Fruit fly (Drosophila melanogaster) whole organism, embryonic: ENCODE data around the gene CG4658.

Experiments used
- CG10267 ChIP-seq: fragments of 200-800 bp; sonication (Bioruptor generic); optimal IDR thresholded peaks from 2 replicates; lab custom pipeline; 2018; ENCODE audit warnings: missing biosample characterization, mild to moderate bottlenecking, missing genetic modification characterization, moderate library complexity
- CG11723 ChIP-seq: fragments of 200-800 bp; sonication (Bioruptor generic); optimal IDR thresholded peaks from 2 replicates; lab custom pipeline; 2017; ENCODE audit warnings: missing biosample characterization, mild to moderate bottlenecking, missing genetic modification characterization
- CG12104 ChIP-seq: fragments of 200-800 bp; sonication (Bioruptor generic); optimal IDR thresholded peaks from 3 replicates; lab custom pipeline; 2016; ENCODE audit warnings: missing biosample characterization, missing genetic modification characterization
- CG12155 ChIP-seq: fragments of 200-800 bp; sonication (Bioruptor generic); optimal IDR thresholded peaks from 3 replicates; lab custom pipeline; 2016; ENCODE audit warnings: missing biosample characterization, missing genetic modification characterization
- CG14441 ChIP-seq: fragments of 200-800 bp; sonication (Bioruptor generic); IDR thresholded peaks from 2 replicates; pipeline ENCODE4 v1.3.6; 2022; ENCODE audit warnings: missing biosample characterization, missing genetic modification characterization
- CG1529 ChIP-seq: fragments of 200-800 bp; sonication (Bioruptor generic); optimal IDR thresholded peaks from 3 replicates; lab custom pipeline; 2018; ENCODE audit warnings: missing biosample characterization, missing genetic modification characterization
- CG1603 ChIP-seq: fragments of 200-800 bp; sonication (Bioruptor generic); optimal IDR thresholded peaks from 2 replicates; lab custom pipeline; 2019; ENCODE audit warnings: missing biosample characterization, mild to moderate bottlenecking, missing genetic modification characterization, moderate library complexity
- CG17385 ChIP-seq: fragments of 200-800 bp; sonication (Bioruptor generic); optimal IDR thresholded peaks from 3 replicates; lab custom pipeline; 2018; ENCODE audit warnings: missing biosample characterization, mild to moderate bottlenecking, missing genetic modification characterization
- CG17802 ChIP-seq: fragments of 200-800 bp; sonication (Bioruptor generic); optimal IDR thresholded peaks from 2 replicates; lab custom pipeline; 2018; ENCODE audit warnings: missing biosample characterization, mild to moderate bottlenecking, missing genetic modification characterization, moderate library complexity
- CG1792 ChIP-seq: fragments of 200-800 bp; sonication (Bioruptor generic); optimal IDR thresholded peaks from 2 replicates; lab custom pipeline; 2016; ENCODE audit warnings: missing biosample characterization, missing genetic modification characterization
- CG18619 ChIP-seq: fragments of 200-800 bp; sonication (Bioruptor generic); optimal IDR thresholded peaks from 3 replicates; lab custom pipeline; 2017; ENCODE audit warnings: missing biosample characterization, mild to moderate bottlenecking, missing genetic modification characterization
- CG33557 ChIP-seq: fragments of 200-800 bp; sonication (Bioruptor generic); optimal IDR thresholded peaks from 2 replicates; lab custom pipeline; 2019; ENCODE audit warnings: missing biosample characterization, mild to moderate bottlenecking, missing genetic modification characterization, moderate library complexity
- CG4424 ChIP-seq: fragments of 200-800 bp; sonication (Bioruptor generic); optimal IDR thresholded peaks from 3 replicates; lab custom pipeline; 2016; ENCODE audit warnings: missing biosample characterization, missing genetic modification characterization
- CG4707 ChIP-seq: fragments of 200-800 bp; sonication (Bioruptor generic); optimal IDR thresholded peaks from 2 replicates; lab custom pipeline; 2018; ENCODE audit warnings: missing biosample characterization, mild to moderate bottlenecking, missing genetic modification characterization, moderate library complexity
- CG6254 ChIP-seq: fragments of 200-800 bp; sonication (Bioruptor generic); optimal IDR thresholded peaks from 3 replicates; lab custom pipeline; 2017; ENCODE audit warnings: mild to moderate bottlenecking, missing biosample characterization, missing genetic modification reagents, missing genetic modification characterization
- CG7372 ChIP-seq: fragments of 200-800 bp; sonication (Bioruptor generic); IDR thresholded peaks from 2 replicates; pipeline ENCODE4 v1.3.6; 2022; ENCODE audit warnings: missing biosample characterization, missing genetic modification characterization
- CG8765 ChIP-seq: fragments of 200-800 bp; sonication (Bioruptor generic); IDR thresholded peaks from 2 replicates; pipeline ENCODE4 v1.3.6; 2022; ENCODE audit warnings: missing biosample characterization, missing genetic modification characterization
- CG9437 ChIP-seq: fragments of 200-800 bp; sonication (Bioruptor generic); optimal IDR thresholded peaks from 2 replicates; lab custom pipeline; 2018; ENCODE audit warnings: missing biosample characterization, mild to moderate bottlenecking, missing genetic modification characterization
- CG9727 ChIP-seq: fragments of 200-800 bp; sonication (Bioruptor generic); optimal IDR thresholded peaks from 3 replicates; lab custom pipeline; 2017; ENCODE audit warnings: missing biosample characterization, mild to moderate bottlenecking, missing genetic modification characterization
- Chrac-16 ChIP-seq: fragments of 200-800 bp; sonication (Bioruptor generic); optimal IDR thresholded peaks from 3 replicates; lab custom pipeline; 2016; ENCODE audit warnings: missing biosample characterization, missing genetic modification characterization
- Dip3 ChIP-seq: fragments of 200-800 bp; sonication (Bioruptor generic); optimal IDR thresholded peaks from 3 replicates; lab custom pipeline; 2016; ENCODE audit warnings: missing biosample characterization, missing genetic modification characterization
- Drgx ChIP-seq: fragments of 200-800 bp; sonication (Bioruptor generic); IDR thresholded peaks from 2 replicates; pipeline ENCODE4 v1.3.6; 2022; ENCODE audit warnings: missing biosample characterization, missing genetic modification characterization
- Fer2 ChIP-seq: fragments of 200-800 bp; sonication (Bioruptor generic); optimal IDR thresholded peaks from 2 replicates; lab custom pipeline; 2018; ENCODE audit warnings: missing biosample characterization, mild to moderate bottlenecking, missing genetic modification characterization, moderate library complexity
- Hmx ChIP-seq: fragments of 200-800 bp; sonication (Bioruptor generic); optimal IDR thresholded peaks from 2 replicates; lab custom pipeline; 2016; ENCODE audit warnings: missing biosample characterization, missing genetic modification characterization
- MBD-R2 ChIP-seq: fragments of 200-800 bp; sonication (Bioruptor generic); IDR thresholded peaks from 2 replicates; pipeline ENCODE4 v1.3.6; 2022; ENCODE audit warnings: missing biosample characterization, missing genetic modification characterization
- MTF-1 ChIP-seq: fragments of 200-800 bp; sonication (Bioruptor generic); optimal IDR thresholded peaks from 2 replicates; lab custom pipeline; 2018; ENCODE audit warnings: missing biosample characterization, mild to moderate bottlenecking, missing genetic modification characterization, borderline replicate concordance
- Myb ChIP-seq: fragments of 200-800 bp; sonication (Bioruptor generic); optimal IDR thresholded peaks from 2 replicates; lab custom pipeline; 2016; ENCODE audit warnings: missing biosample characterization, missing genetic modification characterization
- NfI ChIP-seq: fragments of 200-800 bp; sonication (Bioruptor generic); optimal IDR thresholded peaks from 3 replicates; lab custom pipeline; 2018; ENCODE audit warnings: missing biosample characterization, mild to moderate bottlenecking, missing genetic modification characterization, moderate library complexity
- PHDP ChIP-seq: fragments of 200-800 bp; sonication (Bioruptor generic); optimal IDR thresholded peaks from 3 replicates; lab custom pipeline; 2018; ENCODE audit warnings: missing biosample characterization, mild to moderate bottlenecking, missing genetic modification characterization, moderate library complexity
- Sry-β ChIP-seq: fragments of 200-800 bp; sonication (Bioruptor generic); optimal IDR thresholded peaks from 2 replicates; lab custom pipeline; 2018; ENCODE audit warnings: missing biosample characterization, mild to moderate bottlenecking, missing genetic modification characterization, moderate library complexity
- Taf1 ChIP-seq: fragments of 200-800 bp; sonication (Bioruptor generic); IDR thresholded peaks from 2 replicates; pipeline ENCODE4 v1.3.6; 2022; ENCODE audit warnings: missing biosample characterization, missing genetic modification characterization
- Tbp ChIP-seq: fragments of >200 bp; optimal IDR thresholded peaks from 2 replicates; lab custom pipeline; 2018; ENCODE audit warnings: missing biosample characterization, missing genetic modification characterization
- ash1 ChIP-seq: fragments of 200-800 bp; sonication (Bioruptor generic); optimal IDR thresholded peaks from 2 replicates; lab custom pipeline; 2018; ENCODE audit warnings: missing biosample characterization, mild to moderate bottlenecking, missing genetic modification characterization
- crc ChIP-seq: fragments of 200-800 bp; sonication (Bioruptor generic); optimal IDR thresholded peaks from 2 replicates; lab custom pipeline; 2016; ENCODE audit warnings: missing biosample characterization, missing genetic modification characterization
- dm ChIP-seq: fragments of 200-800 bp; sonication (Bioruptor generic); optimal IDR thresholded peaks from 3 replicates; lab custom pipeline; 2016; ENCODE audit warnings: missing biosample characterization, missing genetic modification characterization
- ems ChIP-seq: fragments of 200-800 bp; sonication (Bioruptor generic); optimal IDR thresholded peaks from 3 replicates; lab custom pipeline; 2016; ENCODE audit warnings: missing biosample characterization, missing genetic modification characterization
- fd3F ChIP-seq: fragments of 200-800 bp; sonication (Bioruptor generic); optimal IDR thresholded peaks from 2 replicates; lab custom pipeline; 2018; ENCODE audit warnings: missing biosample characterization, mild to moderate bottlenecking, missing genetic modification characterization, moderate library complexity
- gro ChIP-seq: fragments of 200-800 bp; sonication (Bioruptor generic); optimal IDR thresholded peaks from 2 replicates; lab custom pipeline; 2016; ENCODE audit warnings: missing biosample characterization, missing genetic modification characterization
- ken ChIP-seq: fragments of 200-800 bp; sonication (Bioruptor generic); IDR thresholded peaks from 3 replicates; pipeline ENCODE4 v1.3.6; 2022; ENCODE audit warnings: missing biosample characterization, missing genetic modification characterization
- lbe ChIP-seq: fragments of 200-800 bp; sonication (Bioruptor generic); optimal IDR thresholded peaks from 2 replicates; lab custom pipeline; 2016; ENCODE audit warnings: missing biosample characterization, mild to moderate bottlenecking, missing genetic modification characterization
- nmo ChIP-seq: fragments of 200-800 bp; sonication (Bioruptor generic); optimal IDR thresholded peaks from 2 replicates; lab custom pipeline; 2018; ENCODE audit warnings: missing biosample characterization, mild to moderate bottlenecking, missing genetic modification characterization, moderate library complexity
- nom ChIP-seq: fragments of 200-800 bp; sonication (Bioruptor generic); optimal IDR thresholded peaks from 2 replicates; lab custom pipeline; 2017; ENCODE audit warnings: missing biosample characterization, missing genetic modification characterization, mild to moderate bottlenecking, moderate library complexity, missing genetic modification reagents
- oc ChIP-seq: fragments of 200-800 bp; sonication (Bioruptor generic); optimal IDR thresholded peaks from 2 replicates; lab custom pipeline; 2018; ENCODE audit warnings: missing biosample characterization, mild to moderate bottlenecking, missing genetic modification characterization, moderate library complexity
- otp ChIP-seq: fragments of 200-800 bp; sonication (Bioruptor generic); IDR thresholded peaks from 3 replicates; pipeline ENCODE4, ENCODE4 v1.3.6; 2022; ENCODE audit warnings: missing biosample characterization, missing genetic modification characterization
- scrt ChIP-seq: fragments of 200-800 bp; sonication (Bioruptor generic); optimal IDR thresholded peaks from 2 replicates; lab custom pipeline; 2018; ENCODE audit warnings: missing biosample characterization, mild to moderate bottlenecking, missing genetic modification characterization, moderate library complexity
- sens-2 ChIP-seq: fragments of 200-800 bp; sonication (Bioruptor generic); IDR thresholded peaks from 2 replicates; pipeline ENCODE4 v1.3.6; 2022; ENCODE audit warnings: missing biosample characterization, missing genetic modification characterization
- trem ChIP-seq: fragments of 200-800 bp; optimal IDR thresholded peaks from 3 replicates; lab custom pipeline; 2019; ENCODE audit warnings: missing biosample characterization, mild to moderate bottlenecking, missing genetic modification characterization, moderate library complexity
- tup ChIP-seq: fragments of 200-800 bp; sonication (Bioruptor generic); optimal IDR thresholded peaks from 2 replicates; lab custom pipeline; 2016; ENCODE audit warnings: missing biosample characterization, mild to moderate bottlenecking, missing genetic modification characterization, moderate library complexity
- wdn ChIP-seq: fragments of 200-800 bp; sonication (Bioruptor generic); IDR thresholded peaks from 2 replicates; pipeline ENCODE4 v1.3.6; 2022; ENCODE audit warnings: missing biosample characterization, missing genetic modification characterization

The CG4658 gene

DNA sequence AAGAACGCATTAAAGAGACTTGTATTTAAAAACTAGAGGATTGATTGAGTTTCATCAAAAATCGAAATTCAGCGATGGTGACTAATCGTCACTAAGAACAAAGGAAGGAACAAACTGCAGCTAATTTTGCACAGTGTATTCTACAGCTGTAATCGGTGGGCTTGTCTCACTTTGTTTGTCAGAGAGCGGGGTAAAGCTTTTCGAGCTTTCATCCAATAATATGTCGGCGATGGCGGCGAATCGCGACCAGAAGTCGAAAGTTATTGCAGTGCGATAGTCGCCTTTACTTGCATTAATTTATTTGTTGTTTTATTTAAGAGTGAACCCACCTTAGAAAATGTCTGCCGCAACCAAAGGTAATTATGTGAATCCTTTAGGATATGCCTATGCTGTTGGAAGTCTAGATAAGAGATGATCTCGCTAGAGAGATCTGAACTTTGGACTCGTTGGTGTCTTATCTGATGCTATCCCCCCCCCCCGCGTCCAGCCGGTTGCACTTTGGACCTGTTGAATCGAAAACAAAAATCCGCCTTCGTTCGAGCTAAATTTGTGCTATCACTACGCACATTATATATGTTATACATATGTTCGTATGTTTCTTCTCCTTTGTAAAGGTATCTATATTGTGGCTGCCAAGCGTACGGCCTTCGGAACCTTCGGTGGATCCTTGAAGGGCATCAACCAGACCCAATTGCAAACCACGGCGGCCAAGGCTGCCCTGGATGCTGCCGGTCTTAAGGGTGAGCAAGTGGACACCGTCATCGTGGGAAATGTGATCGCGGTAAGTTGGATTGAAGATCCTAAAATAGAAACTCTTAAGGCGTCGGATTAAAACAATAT lies 41.7 kb upstream of the CG4658 start, which contains the start of gene yip2 (continued):
- TF ChIP-seq CG6254 (GFP tag; lab: Kevin White, UChicago) (peak; percentile 59), CG9727 (GFP tag; lab: Kevin White, UChicago) (peak; percentile 39), CG18619 (GFP tag; lab: Kevin White, UChicago) (peak; percentile 41), Fer2 (tag; lab: Kevin White, UChicago) (no peak), PHDP (tag; lab: Kevin White, UChicago) (peak; percentile 71), nmo (GFP tag; lab: Kevin White, UChicago) (peak; percentile 22), Hmx (GFP tag; lab: Kevin White, UChicago) (peak; percentile 26), otp (GFP tag; lab: Robert Waterston, UW) (peak; percentile 53; the same call in 1 of the 3 replicates), CG17802 (tag; lab: Kevin White, UChicago) (no peak), trem (no peak), lbe (peak; percentile 75), CG9437 (GFP tag; lab: Kevin White, UChicago) (no peak), tup (GFP tag; lab: Kevin White, UChicago) (no peak), CG4424 (GFP tag; lab: Kevin White, UChicago) (peak; percentile 33), CG12104 (GFP tag; lab: Kevin White, UChicago) (peak; percentile 14), ken (GFP tag; lab: Robert Waterston, UW) (no peak; the same call in 2 of the 3 replicates), CG33557 (no peak), Dip3 (GFP tag; lab: Kevin White, UChicago) (peak; percentile 52), CG8765 (GFP tag; lab: Robert Waterston, UW) (no peak), Drgx (GFP tag; lab: Robert Waterston, UW) (peak; percentile 95), nom (GFP tag; lab: Kevin White, UChicago) (peak; percentile 100), Taf1 (0 out of 2 replicates have a peak, but pooled peaks have one; percentile 6), CG7372 (0 out of 2 replicates have a peak, but pooled peaks have one; percentile 16), CG1529 (GFP tag; lab: Kevin White, UChicago) (peak; percentile 14), ash1 (GFP tag; lab: Kevin White, UChicago) (no peak), CG1603 (peak; percentile 53), Myb (GFP tag; lab: Kevin White, UChicago) (peak; percentile 32), gro (GFP tag; lab: Kevin White, UChicago) (peak; percentile 8), Sry-β (GFP tag; lab: Kevin White, UChicago) (no peak), sens-2 (GFP tag; lab: Robert Waterston, UW) (peak; percentile 45; the same call in 1 of the 2 replicates), Chrac-16 (GFP tag; lab: Kevin White, UChicago) (peak; percentile 25), Tbp (GFP tag; lab: Kevin White, UChicago) (no peak), CG14441 (peak; percentile 49), CG12155 (GFP tag; lab: Kevin White, UChicago) (peak; percentile 15), MBD-R2 (GFP tag; lab: Robert Waterston, UW) (peak; percentile 32; the same call in 1 of the 2 replicates), CG10267 (tag; lab: Kevin White, UChicago) (peak; percentile 36), fd3F (GFP tag; lab: Kevin White, UChicago) (peak; percentile 41), oc (tag; lab: Kevin White, UChicago) (peak; percentile 40), dm (no peak), crc (no peak), MTF-1 (no peak), wdn (no peak), NfI (GFP tag; lab: Kevin White, UChicago) (peak; percentile 58), scrt (GFP tag; lab: Kevin White, UChicago) (peak; percentile 51), CG1792 (GFP tag; lab: Kevin White, UChicago) (peak; percentile 48), CG17385 (GFP tag; lab: Kevin White, UChicago) (peak; percentile 69), ems (GFP tag; lab: Kevin White, UChicago) (peak; percentile 17), CG4707 (GFP tag; lab: Kevin White, UChicago) (peak; percentile 59), CG11723 (peak; percentile 33)
